Worm (Caenorhabditis elegans) whole organism, L2 larva: ENCODE results near the gene C53B7.3.

Experiments used
- C34F6.9 ChIP-seq: fragments of 150-350 bp; optimal IDR thresholded peaks from 2 replicates; lab custom pipeline; 2014; ENCODE audit warnings: missing biosample characterization, missing genetic modification characterization
- F13H6.1 ChIP-seq: sonication (generic microtip); optimal IDR thresholded peaks from 2 replicates; lab custom pipeline; 2016; ENCODE audit warnings: missing genetic modification characterization, missing compliant biosample characterization
- Y55F3AM.14 ChIP-seq: fragments of 200-800 bp; sonication (Bioruptor generic); optimal IDR thresholded peaks from 2 replicates; lab custom pipeline; 2018; ENCODE audit warnings: mild to moderate bottlenecking, missing genetic modification characterization, missing compliant biosample characterization
- ZK546.5 ChIP-seq: sonication (generic microtip); optimal IDR thresholded peaks from 2 replicates; lab custom pipeline; 2017; ENCODE audit warnings: missing biosample characterization, missing genetic modification characterization
- aly-2 ChIP-seq: fragments of 150-350 bp; optimal IDR thresholded peaks from 2 replicates; lab custom pipeline; 2014; ENCODE audit warnings: missing biosample characterization, missing genetic modification characterization
- ama-1 ChIP-seq: fragments of 150-350 bp; optimal IDR thresholded peaks from 2 replicates; lab custom pipeline; 2018; ENCODE audit warnings: inconsistent platforms
- blmp-1 ChIP-seq: sonication (generic microtip); optimal IDR thresholded peaks from 2 replicates; lab custom pipeline; 2017; ENCODE audit warnings: missing genetic modification characterization, mild to moderate bottlenecking, missing compliant biosample characterization, antibody characterized with exemption, moderate library complexity; ENCODE audit not compliant: insufficient read depth
- ceh-16 ChIP-seq: fragments of 150-350 bp; optimal IDR thresholded peaks from 2 replicates; lab custom pipeline; 2014; ENCODE audit warnings: missing biosample characterization, missing genetic modification characterization
- ceh-82 ChIP-seq: fragments of 150-350 bp; optimal IDR thresholded peaks from 2 replicates; lab custom pipeline; 2014; ENCODE audit warnings: missing biosample characterization, missing genetic modification characterization
- crh-2 ChIP-seq: sonication (generic microtip); optimal IDR thresholded peaks from 2 replicates; lab custom pipeline; 2017; ENCODE audit warnings: missing biosample characterization, missing genetic modification characterization
- dmd-4 ChIP-seq: sonication (generic microtip); optimal IDR thresholded peaks from 2 replicates; lab custom pipeline; 2017; ENCODE audit warnings: missing biosample characterization, missing genetic modification characterization
- egl-27 ChIP-seq: sonication (generic microtip); optimal IDR thresholded peaks from 3 replicates; lab custom pipeline; 2017; ENCODE audit warnings: missing biosample characterization, missing genetic modification reagents, missing genetic modification characterization
- elt-1 ChIP-seq: fragments of 150-350 bp; optimal IDR thresholded peaks from 2 replicates; lab custom pipeline; 2014; ENCODE audit warnings: missing biosample characterization, missing genetic modification characterization
- fos-1 ChIP-seq: fragments of 150-350 bp; optimal IDR thresholded peaks from 2 replicates; lab custom pipeline; 2014; ENCODE audit warnings: missing biosample characterization, missing genetic modification characterization
- gmeb-1 ChIP-seq: fragments of 150-350 bp; optimal IDR thresholded peaks from 2 replicates; lab custom pipeline; 2014; ENCODE audit warnings: missing biosample characterization, missing genetic modification characterization
- lin-11 ChIP-seq: fragments of 150-350 bp; sonication (generic microtip); optimal IDR thresholded peaks from 2 replicates; lab custom pipeline; 2014; ENCODE audit warnings: missing biosample characterization, missing genetic modification characterization, inconsistent platforms, mixed read lengths
- lin-13 ChIP-seq: fragments of 150-350 bp; optimal IDR thresholded peaks from 2 replicates; lab custom pipeline; 2014; ENCODE audit warnings: missing biosample characterization, missing genetic modification reagents, missing genetic modification characterization
- lsy-2 ChIP-seq, 2 experiments: fragments of 150-350 bp in 1 of 2; sonication (generic microtip) in 1 of 2; optimal IDR thresholded peaks; 2 replicates each; lab custom pipeline; 2014 to 2017; ENCODE audit warnings: missing biosample characterization in 2 of 2, missing genetic modification characterization in 2 of 2
- mab-5 ChIP-seq: fragments of 150-350 bp; optimal IDR thresholded peaks from 2 replicates; lab custom pipeline; 2014; ENCODE audit warnings: missing biosample characterization, missing genetic modification characterization
- mbf-1 ChIP-seq: sonication (generic microtip); optimal IDR thresholded peaks from 2 replicates; lab custom pipeline; 2017; ENCODE audit warnings: missing biosample characterization, missing genetic modification characterization
- mdl-1 ChIP-seq, 2 experiments: fragments of 150-350 bp in 1 of 2; sonication (generic microtip) in 1 of 2; optimal IDR thresholded peaks; 2 replicates each; lab custom pipeline; 2017; ENCODE audit warnings: missing biosample characterization in 2 of 2, missing genetic modification characterization in 2 of 2
- nhr-10 ChIP-seq: sonication (generic microtip); optimal IDR thresholded peaks from 2 replicates; lab custom pipeline; 2017; ENCODE audit warnings: missing biosample characterization, missing genetic modification characterization
- nhr-12 ChIP-seq: fragments of 150-350 bp; optimal IDR thresholded peaks from 2 replicates; lab custom pipeline; 2014; ENCODE audit warnings: missing biosample characterization, missing genetic modification characterization
- nhr-129 ChIP-seq: fragments of 150-350 bp; optimal IDR thresholded peaks from 2 replicates; lab custom pipeline; 2014; ENCODE audit warnings: missing biosample characterization, missing genetic modification characterization
- nhr-21 ChIP-seq: fragments of 150-350 bp; optimal IDR thresholded peaks from 2 replicates; lab custom pipeline; 2014; ENCODE audit warnings: missing biosample characterization, missing genetic modification characterization
- nhr-23 ChIP-seq: fragments of 150-350 bp; optimal IDR thresholded peaks from 2 replicates; lab custom pipeline; 2014; ENCODE audit warnings: missing biosample characterization, missing genetic modification reagents, missing genetic modification characterization
- nhr-237 ChIP-seq: fragments of 150-350 bp; optimal IDR thresholded peaks from 2 replicates; lab custom pipeline; 2014; ENCODE audit warnings: missing biosample characterization, missing genetic modification characterization
- nhr-6 ChIP-seq: fragments of 150-350 bp; optimal IDR thresholded peaks from 2 replicates; lab custom pipeline; 2014; ENCODE audit warnings: missing biosample characterization, missing genetic modification characterization
- nhr-77 ChIP-seq: fragments of 150-350 bp; optimal IDR thresholded peaks from 2 replicates; lab custom pipeline; 2014; ENCODE audit warnings: missing biosample characterization, missing genetic modification characterization
- peb-1 ChIP-seq: fragments of 150-350 bp; optimal IDR thresholded peaks from 2 replicates; lab custom pipeline; 2014; ENCODE audit warnings: missing biosample characterization, missing genetic modification characterization
- sem-4 ChIP-seq: fragments of 150-350 bp; optimal IDR thresholded peaks from 2 replicates; lab custom pipeline; 2014; ENCODE audit warnings: missing biosample characterization, missing genetic modification reagents, missing genetic modification characterization
- skn-1 ChIP-seq: sonication (generic microtip); optimal IDR thresholded peaks from 2 replicates; lab custom pipeline; 2017; ENCODE audit warnings: missing biosample characterization, missing genetic modification characterization
- sma-3 ChIP-seq: sonication (generic microtip); optimal IDR thresholded peaks from 2 replicates; lab custom pipeline; 2016; ENCODE audit warnings: missing genetic modification reagents, missing genetic modification characterization, missing compliant biosample characterization
- sma-9 ChIP-seq, 2 experiments: fragments of 150-350 bp in 1 of 2; sonication (generic microtip) in 1 of 2; optimal IDR thresholded peaks; 2 replicates each; lab custom pipeline; 2014 to 2016; ENCODE audit warnings: missing genetic modification characterization in 2 of 2, mild to moderate bottlenecking in 1 of 2, missing biosample characterization in 1 of 2, missing compliant biosample characterization in 1 of 2, missing genetic modification reagents in 1 of 2, moderate library complexity in 1 of 2
- snpc-4 ChIP-seq: fragments of 150-350 bp; optimal IDR thresholded peaks from 2 replicates; lab custom pipeline; 2014; ENCODE audit warnings: missing biosample characterization, missing genetic modification characterization
- unc-39 ChIP-seq: fragments of 150-350 bp; optimal IDR thresholded peaks from 2 replicates; lab custom pipeline; 2014; ENCODE audit warnings: missing biosample characterization, missing genetic modification characterization
- unc-55 ChIP-seq: fragments of 150-350 bp; sonication (generic microtip); optimal IDR thresholded peaks from 3 replicates; lab custom pipeline; 2014; ENCODE audit warnings: missing biosample characterization, missing genetic modification reagents, missing genetic modification characterization
- unc-62 ChIP-seq: fragments of 150-350 bp; optimal IDR thresholded peaks from 2 replicates; lab custom pipeline; 2014; ENCODE audit warnings: missing biosample characterization, missing genetic modification reagents, missing genetic modification characterization
- zag-1 ChIP-seq: fragments of 150-350 bp; optimal IDR thresholded peaks from 2 replicates; lab custom pipeline; 2014; ENCODE audit warnings: missing biosample characterization, missing genetic modification characterization
- ztf-4 ChIP-seq: fragments of 150-350 bp; optimal IDR thresholded peaks from 2 replicates; lab custom pipeline; 2014; ENCODE audit warnings: missing biosample characterization, missing genetic modification characterization

C53B7.3 gene

DNA sequence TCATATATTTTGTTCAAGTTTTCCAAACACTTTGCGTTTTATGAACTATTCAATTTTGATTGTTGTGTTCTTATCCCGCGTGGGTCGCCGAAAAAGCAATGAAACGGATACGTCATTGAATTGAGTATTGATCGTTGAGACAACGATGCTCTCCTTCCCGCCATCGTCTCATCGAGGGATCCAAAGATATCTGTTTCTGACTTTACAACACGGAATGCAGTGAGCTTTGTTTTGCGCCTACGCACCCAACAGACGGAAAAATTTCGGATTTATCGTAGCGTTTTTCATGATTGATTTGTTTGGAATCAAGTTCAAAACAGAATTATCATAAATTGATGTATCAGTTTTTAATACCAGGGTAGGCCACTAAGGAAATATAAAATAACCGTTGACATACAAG, 22.0 kb upstream of the C53B7.3 start:
- TF ChIP-seq F13H6.1 (peak; percentile 18), nhr-23 (tag; lab: Kevin White, UChicago) (no peak), nhr-129 (tag; lab: Kevin White, UChicago) (peak; percentile 27), ZK546.5 (tag; lab: Kevin White, UChicago) (no peak), sma-9 (GFP tag; optimal IDR thresholded peaks at IDR 0.05; lab: Kevin White, UChicago) (peak; percentile 21), sma-9 (tag; optimal IDR thresholded peaks at IDR 0.05; lab: Kevin White, UChicago) (no peak), crh-2 (no peak)

DNA sequence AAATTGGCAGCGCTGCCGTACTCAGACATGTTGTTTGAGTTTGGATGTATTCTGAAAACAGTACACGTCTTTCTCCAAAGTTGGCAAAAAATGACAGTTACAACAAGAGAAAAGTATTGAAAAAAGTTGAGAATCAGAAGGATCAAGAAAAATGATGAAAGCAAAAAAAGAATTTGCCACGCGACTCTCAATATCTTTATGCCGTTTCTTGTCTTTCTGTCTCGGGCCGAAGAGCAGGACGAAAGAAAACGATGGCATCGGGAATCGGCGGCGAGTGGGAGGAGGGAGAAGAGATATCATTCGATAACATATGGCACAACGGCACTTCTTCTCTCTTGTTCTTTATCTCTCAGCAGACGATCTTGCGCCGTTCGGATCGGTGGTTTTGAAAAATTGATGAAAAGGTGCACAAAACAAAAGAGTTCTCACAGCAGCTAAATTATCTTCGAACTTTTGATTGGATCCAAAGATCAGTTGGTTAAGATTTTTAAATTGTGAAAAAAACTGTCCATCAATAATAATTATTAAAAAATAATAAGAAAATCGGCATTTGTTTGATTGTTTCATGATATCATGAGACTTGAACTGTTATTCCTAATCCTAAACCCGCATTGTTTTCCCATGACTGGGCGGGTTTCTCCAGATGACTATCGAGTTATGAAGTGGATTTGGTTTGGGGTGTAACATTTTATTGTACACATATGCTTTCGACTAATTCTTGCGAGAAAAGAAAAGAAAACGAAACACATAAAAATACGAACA, 21.2 kb upstream of the C53B7.3 start, which contains the start of gene gei-15:
Gene gei-15 (minus strand): TSS at position 51 of the 762 bp plus-strand sequence.
- TF ChIP-seq sma-9 (GFP tag; optimal IDR thresholded peaks at IDR 0.05; lab: Kevin White, UChicago) (peak; percentile 30), sma-9 (tag; optimal IDR thresholded peaks at IDR 0.05; lab: Kevin White, UChicago) (no peak), lin-11 (tag; lab: Kevin White, UChicago) (no peak), F13H6.1 (peak; percentile 29), sem-4 (tag; lab: Kevin White, UChicago) (no peak), ama-1 (no peak), crh-2 (no peak), nhr-129 (tag; lab: Kevin White, UChicago) (peak; percentile 25)

DNA sequence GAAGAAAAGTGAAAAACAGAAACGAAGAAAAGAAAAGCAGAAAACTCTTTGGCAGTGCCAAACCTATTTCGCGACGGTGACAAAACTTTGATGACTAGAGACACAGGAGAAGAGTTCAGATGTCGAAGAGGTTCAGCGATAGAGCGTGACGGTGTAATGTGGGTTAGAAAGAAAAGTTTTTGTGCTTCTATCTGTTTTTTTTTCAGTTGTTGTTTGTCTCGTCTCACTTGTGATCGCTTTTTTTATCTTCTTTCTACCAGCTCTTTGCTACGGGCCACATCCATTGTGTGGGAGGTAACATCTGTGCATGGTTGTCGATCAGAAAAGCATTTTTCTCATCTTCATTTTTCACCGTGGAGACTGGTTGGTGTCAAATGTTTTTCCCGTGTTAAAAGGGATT, 18.7 kb upstream of the C53B7.3 start, which contains the start of gene F41B4.1:
Gene F41B4.1 (minus strand): TSS at position 23 of the 400 bp plus-strand sequence.
- TF ChIP-seq C34F6.9 (tag; lab: Kevin White, UChicago) (peak; percentile 33), ztf-4 (tag; lab: Kevin White, UChicago) (peak; percentile 21), F13H6.1 (peak; percentile 70), nhr-129 (tag; lab: Kevin White, UChicago) (peak; percentile 53), zag-1 (tag; lab: Kevin White, UChicago) (no peak), sma-9 (GFP tag; optimal IDR thresholded peaks at IDR 0.05; lab: Kevin White, UChicago) (peak; percentile 59), sma-9 (tag; optimal IDR thresholded peaks at IDR 0.05; lab: Kevin White, UChicago) (no peak), lsy-2 (tag; optimal IDR thresholded peaks at IDR 0.05; lab: Kevin White, UChicago) (peak in 1 of 2 experiments; percentile 57), unc-62 (GFP tag; lab: Kevin White, UChicago) (no peak)
- TF ChIP-seq, all 48 proteins: peak for 6

DNA sequence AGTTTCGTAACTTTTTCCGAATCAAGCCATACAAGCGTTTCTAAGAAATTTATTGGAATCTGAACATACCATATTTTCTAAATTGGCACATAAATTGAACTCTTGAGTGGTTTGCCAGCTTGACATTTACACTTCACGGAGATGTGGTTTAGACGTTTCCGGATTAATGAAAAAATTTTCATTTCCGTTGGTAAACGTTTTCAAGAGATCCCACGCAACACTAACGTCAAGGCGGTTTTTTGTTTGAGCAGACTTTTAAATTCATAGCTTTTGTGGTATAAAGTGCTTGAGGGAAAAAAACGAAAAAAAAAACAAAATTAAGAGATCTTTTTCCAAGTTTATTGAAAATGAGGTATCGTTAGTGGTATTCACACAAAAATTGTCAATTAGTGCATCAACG, 9.4 kb upstream of the C53B7.3 start, which contains the start of gene F41B4.2:
Gene F41B4.2 (minus strand): TSS at position 101 of the 400 bp plus-strand sequence.
- no peak for TF ChIP-seq blmp-1 (tag; lab: Kevin White, UChicago)
- no peak for TF ChIP-seq nhr-21 (tag; lab: Kevin White, UChicago)
- TF ChIP-seq dmd-4 (tag; lab: Kevin White, UChicago) = no peak
- TF ChIP-seq nhr-237 (tag; lab: Kevin White, UChicago) = no peak
- no peak for TF ChIP-seq lin-13
- no peak for TF ChIP-seq elt-1
- no peak for TF ChIP-seq skn-1
- no peak for TF ChIP-seq C34F6.9 (tag; lab: Kevin White, UChicago)
- no peak for TF ChIP-seq Y55F3AM.14 (GFP tag; lab: Kevin White, UChicago)
- no peak for TF ChIP-seq mdl-1 (tag; optimal IDR thresholded peaks at IDR 0.05; lab: Kevin White, UChicago)
- no peak for TF ChIP-seq crh-2
- no peak for TF ChIP-seq gmeb-1
- no peak for TF ChIP-seq nhr-77 (tag; lab: Kevin White, UChicago)
- TF ChIP-seq nhr-129 (tag; lab: Kevin White, UChicago) = no peak
- no peak for TF ChIP-seq peb-1
- TF ChIP-seq lsy-2 (tag; optimal IDR thresholded peaks at IDR 0.05; lab: Kevin White, UChicago) = no peak
- no peak for TF ChIP-seq unc-39 (tag; lab: Kevin White, UChicago)

DNA sequence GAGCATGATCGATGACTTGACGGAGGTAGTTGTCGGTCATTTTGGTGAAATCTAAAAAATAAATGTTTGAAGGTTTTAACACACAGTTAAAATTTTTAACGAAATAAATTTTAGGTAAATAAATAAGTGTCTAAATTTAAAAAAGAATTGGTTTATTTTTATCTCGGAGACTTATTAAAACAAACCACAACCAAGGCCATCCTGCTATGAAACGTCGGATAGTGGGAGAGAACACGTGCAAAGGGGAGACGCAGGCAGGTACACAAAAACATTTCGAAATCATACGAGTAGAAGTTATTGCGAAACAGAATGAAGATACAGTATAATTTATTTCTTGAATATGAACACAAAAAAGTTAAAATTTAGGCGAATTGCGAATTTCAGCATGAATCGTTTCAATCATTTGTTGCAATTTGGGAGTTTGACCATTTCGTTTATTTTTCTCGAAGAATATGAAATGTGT, 8.5 kb upstream of the C53B7.3 start, which contains the start of gene F41B4.3:
Gene F41B4.3 (minus strand): TSS at position 51 of the 463 bp plus-strand sequence.
- no peak for TF ChIP-seq aly-2 (tag; lab: Kevin White, UChicago)
- TF ChIP-seq mdl-1 (tag; optimal IDR thresholded peaks at IDR 0.05; lab: Kevin White, UChicago) = peak in 1 of 2 experiments; percentile 31
- no peak for TF ChIP-seq nhr-23 (tag; lab: Kevin White, UChicago)
- TF ChIP-seq snpc-4 (tag; lab: Kevin White, UChicago) = no peak
- no peak for TF ChIP-seq ceh-82
- no peak for TF ChIP-seq nhr-10 (tag; lab: Kevin White, UChicago)
- TF ChIP-seq zag-1 (tag; lab: Kevin White, UChicago) = no peak
- no peak for TF ChIP-seq dmd-4 (tag; lab: Kevin White, UChicago)
- TF ChIP-seq egl-27 (tag; lab: Kevin White, UChicago) = no peak
- no peak for TF ChIP-seq unc-62 (GFP tag; lab: Kevin White, UChicago)
- TF ChIP-seq nhr-6 (tag; lab: Kevin White, UChicago) = no peak
- TF ChIP-seq sem-4 (tag; lab: Kevin White, UChicago) = no peak
- TF ChIP-seq mab-5 (tag; lab: Kevin White, UChicago) = no peak
- peak in 1 of 2 experiments; percentile 56 for TF ChIP-seq lsy-2 (tag; optimal IDR thresholded peaks at IDR 0.05; lab: Kevin White, UChicago)
- no peak for TF ChIP-seq nhr-237 (tag; lab: Kevin White, UChicago)
- no peak for TF ChIP-seq blmp-1 (tag; lab: Kevin White, UChicago)
- TF ChIP-seq ama-1 = no peak
- no peak for TF ChIP-seq mbf-1 (tag; lab: Kevin White, UChicago)
- no peak for TF ChIP-seq nhr-12
- TF ChIP-seq sma-3 (GFP tag; lab: Kevin White, UChicago) = no peak
- TF ChIP-seq lin-13 = no peak
- TF ChIP-seq nhr-21 (tag; lab: Kevin White, UChicago) = no peak
- TF ChIP-seq fos-1 (tag; lab: Kevin White, UChicago) = no peak
- TF ChIP-seq ceh-16 (tag; lab: Kevin White, UChicago) = no peak
- TF ChIP-seq unc-55 (GFP tag; lab: Kevin White, UChicago) = peak; percentile 69
- TF ChIP-seq C34F6.9 (tag; lab: Kevin White, UChicago) = peak; percentile 55
- TF ChIP-seq gmeb-1 = no peak
- TF ChIP-seq skn-1 = no peak
